Worm (Caenorhabditis elegans): Measurements from ENCODE around the gene Y57A10A.31.

- TF ChIP-seq scrt-1 (GFP tag; IDR thresholded peaks at IDR 0.05) (no peak), ceh-13 (GFP tag; optimal IDR thresholded peaks at IDR 0.05) (no peak), hmg-4 (GFP tag; optimal IDR thresholded peaks at IDR 0.05) (no peak), B0310.2 (tag; optimal IDR thresholded peaks at IDR 0.05) (no peak)
Observed at ce11 chrII:12279259-12279658, 9.9 kb upstream of the Y57A10A.31 start, which contains the start of the genes tric-1B.2 and Y57A10A.29.

All from whole organism, early embryonic.